Fruit fly (Drosophila melanogaster) whole organism: ENCODE results near the gene mirr.
A peak's percentile ranks its signal among the peaks of the same experiment; 100 is the strongest.

Experiments
- CG8478 ChIP-seq: fragments of >200 bp; optimal IDR thresholded peaks from 2 replicates; lab custom pipeline; 2018; ENCODE audit warnings: inconsistent platforms
- Dll ChIP-seq: fragments of >200 bp; optimal IDR thresholded peaks from 2 replicates; lab custom pipeline; 2017
- EcR ChIP-seq, 2 experiments: fragments of >200 bp; optimal IDR thresholded peaks; 2 replicates each; lab custom pipeline; 2017; ENCODE audit warnings: missing biosample characterization in 2 of 2, missing genetic modification characterization in 2 of 2, missing genetic modification reagents in 2 of 2
- pan ChIP-seq: fragments of >200 bp; optimal IDR thresholded peaks from 2 replicates; lab custom pipeline; 2017
- psq ChIP-seq: fragments of >200 bp; optimal IDR thresholded peaks from 2 replicates; lab custom pipeline; 2017
- usp ChIP-seq: fragments of >200 bp; optimal IDR thresholded peaks from 2 replicates; lab custom pipeline; 2017; ENCODE audit warnings: missing biosample characterization, missing genetic modification characterization, mixed read lengths

The mirr gene

DNA sequence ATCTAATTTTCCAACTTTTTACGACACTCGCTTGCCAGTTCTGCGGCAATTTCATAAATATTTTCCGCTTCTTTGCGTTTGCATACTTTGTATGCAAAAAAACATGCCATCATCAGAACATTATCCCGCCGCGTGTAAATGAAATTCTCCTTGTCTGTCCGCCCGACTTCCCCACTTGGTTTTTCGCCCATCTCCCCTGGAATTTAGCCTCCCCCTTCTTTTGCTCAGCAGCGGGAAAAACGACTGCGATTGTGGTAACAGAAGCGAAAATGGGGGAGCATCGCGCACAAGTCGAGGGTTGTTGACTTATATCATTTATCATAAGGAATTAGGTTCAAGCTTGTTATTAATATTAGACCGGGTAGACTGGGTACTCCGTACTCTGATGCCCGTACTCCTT is 7.3 kb upstream of the mirr start:
- TF ChIP-seq pan (lab: Kevin White, UChicago) (no peak), usp (GFP tag; lab: Kevin White, UChicago) (no peak), EcR (GFP tag; optimal IDR thresholded peaks at IDR 0.05; lab: Kevin White, UChicago) (no peak), Dll (lab: Kevin White, UChicago) (no peak), CG8478 (lab: Kevin White, UChicago) (no peak)

- TF ChIP-seq CG8478 (lab: Kevin White, UChicago) (no peak), psq (no peak), Dll (lab: Kevin White, UChicago) (no peak), usp (GFP tag; lab: Kevin White, UChicago) (no peak), pan (lab: Kevin White, UChicago) (no peak), EcR (GFP tag; optimal IDR thresholded peaks at IDR 0.05; lab: Kevin White, UChicago) (no peak)
Measured at dm6 chr3L:12688723-12689122, 4.7 kb upstream of the mirr start.

- TF ChIP-seq CG8478 (lab: Kevin White, UChicago) (peak; percentile 27), pan (lab: Kevin White, UChicago) (no peak), Dll (lab: Kevin White, UChicago) (peak; percentile 4), psq (no peak), EcR (GFP tag; optimal IDR thresholded peaks at IDR 0.05; lab: Kevin White, UChicago) (no peak)
Measured at dm6 chr3L:12690337-12691171, 2.9 kb upstream of the mirr start.

DNA sequence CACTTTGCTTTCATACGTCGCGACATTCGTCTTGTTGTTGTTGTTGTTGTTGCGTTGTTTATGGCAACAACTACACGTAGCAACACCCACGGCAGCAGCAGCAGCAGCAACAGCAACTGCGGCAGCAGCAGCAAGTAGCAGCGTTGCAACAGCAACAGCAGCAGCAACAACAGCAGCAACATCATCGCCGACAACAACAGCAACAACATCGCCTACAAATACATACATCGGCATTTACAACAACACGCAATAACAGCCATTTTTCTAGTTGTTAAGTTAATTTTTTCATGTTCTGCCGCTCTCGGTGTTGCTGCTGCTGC is 918 bp upstream of the mirr start:
- TF ChIP-seq Dll (lab: Kevin White, UChicago) = no peak
- TF ChIP-seq usp (GFP tag; lab: Kevin White, UChicago) = no peak
- no peak for TF ChIP-seq CG8478 (lab: Kevin White, UChicago)
- TF ChIP-seq EcR (GFP tag; optimal IDR thresholded peaks at IDR 0.05; lab: Kevin White, UChicago) = no peak
- no peak for TF ChIP-seq pan (lab: Kevin White, UChicago)
- no peak for TF ChIP-seq psq

DNA sequence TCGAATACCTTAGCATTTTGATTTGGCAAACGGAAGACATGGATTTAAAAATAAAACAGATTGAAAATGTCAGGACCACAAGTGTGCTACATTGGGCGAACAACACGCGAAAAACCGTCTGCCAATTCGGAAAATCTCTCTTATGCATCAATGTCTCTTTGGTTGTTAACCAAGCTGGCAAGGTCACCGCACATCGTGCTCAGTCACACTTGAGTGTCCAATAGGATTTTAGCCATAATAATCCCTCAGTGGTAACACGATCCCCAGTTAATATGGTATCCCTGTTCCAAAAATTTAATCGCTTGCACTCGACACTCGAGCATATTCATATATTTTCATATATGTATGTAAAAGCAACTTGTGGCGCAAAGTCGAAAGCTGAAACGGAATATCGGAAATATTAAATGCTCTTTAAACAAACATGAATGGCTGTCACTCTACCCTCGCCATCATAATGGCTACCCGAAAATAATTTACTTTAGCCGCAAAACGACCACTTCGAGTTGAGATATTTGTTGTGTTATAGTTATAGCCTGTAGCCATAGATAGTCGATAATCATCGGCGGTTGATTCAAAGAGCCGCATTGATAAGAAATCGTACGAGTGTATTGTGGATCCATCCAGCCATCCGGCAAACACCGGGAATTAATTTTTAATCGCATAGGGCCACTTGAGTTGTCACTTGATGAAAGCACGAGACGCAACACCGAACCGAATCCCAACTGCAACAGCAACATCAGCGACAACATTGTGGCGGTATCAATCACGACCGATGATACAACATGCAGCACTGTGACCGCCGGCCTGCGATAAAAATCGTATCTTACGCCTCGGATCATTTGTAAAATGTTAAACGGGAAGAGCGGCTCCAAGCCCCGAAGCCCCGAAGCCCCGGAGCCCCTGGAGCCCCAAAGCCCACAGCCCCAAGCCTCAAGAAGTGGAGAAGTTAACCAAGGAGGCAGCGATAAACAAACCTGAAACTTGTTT is 1.4 kb downstream of the mirr start:
- TF ChIP-seq CG8478 (lab: Kevin White, UChicago) = no peak
- no peak for TF ChIP-seq EcR (GFP tag; optimal IDR thresholded peaks at IDR 0.05; lab: Kevin White, UChicago)
- TF ChIP-seq psq = no peak
- no peak for TF ChIP-seq Dll (lab: Kevin White, UChicago)
- no peak for TF ChIP-seq pan (lab: Kevin White, UChicago)
- TF ChIP-seq usp (GFP tag; lab: Kevin White, UChicago) = no peak

- TF ChIP-seq EcR (GFP tag; optimal IDR thresholded peaks at IDR 0.05; lab: Kevin White, UChicago) (no peak), psq (no peak), usp (GFP tag; lab: Kevin White, UChicago) (no peak), pan (lab: Kevin White, UChicago) (no peak), CG8478 (lab: Kevin White, UChicago) (no peak), Dll (lab: Kevin White, UChicago) (no peak)
Measured at dm6 chr3L:12695695-12696094, 2.3 kb downstream of the mirr start.

DNA sequence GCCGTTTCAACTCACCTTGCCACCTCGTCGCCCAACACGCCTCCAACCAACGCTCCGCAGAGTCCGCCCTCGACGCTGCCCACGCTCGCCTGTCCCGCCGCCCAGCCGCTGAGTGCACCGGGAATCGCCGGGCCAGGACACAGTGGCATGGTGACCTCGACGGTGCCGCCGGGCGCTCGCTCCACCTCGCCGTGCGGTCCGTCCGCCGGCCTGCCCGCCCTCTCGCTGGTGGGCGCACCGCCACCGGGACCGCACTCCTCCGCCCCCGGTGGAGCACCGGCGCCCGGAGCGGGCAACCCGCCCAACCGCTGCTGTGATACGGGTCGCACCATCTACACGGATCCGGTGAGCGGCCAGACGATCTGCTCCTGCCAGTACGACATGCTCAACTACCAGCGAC is 3.1 kb downstream of the mirr start:
- TF ChIP-seq EcR (GFP tag; optimal IDR thresholded peaks at IDR 0.05; lab: Kevin White, UChicago) (no peak), psq (no peak), CG8478 (lab: Kevin White, UChicago) (no peak), Dll (lab: Kevin White, UChicago) (no peak), usp (GFP tag; lab: Kevin White, UChicago) (no peak), pan (lab: Kevin White, UChicago) (no peak)

DNA sequence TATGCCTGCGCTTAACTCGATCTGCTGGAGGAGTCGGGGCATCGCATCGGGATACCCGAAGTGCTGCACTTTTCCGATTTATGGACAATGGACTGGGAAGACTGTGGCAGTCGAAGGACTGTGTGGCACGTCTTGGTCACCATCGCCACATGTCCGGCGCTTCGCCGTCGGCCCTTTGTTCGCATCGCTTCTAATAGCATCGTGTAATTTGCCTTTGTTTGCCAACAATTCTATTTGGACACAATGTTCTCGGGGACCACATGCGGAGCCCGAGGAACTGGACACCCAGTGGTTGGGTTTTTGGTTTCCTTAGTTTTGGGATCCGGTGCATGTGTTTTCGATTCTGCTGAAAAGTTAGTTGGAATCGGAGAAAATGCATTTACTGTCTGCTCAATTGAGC is 4.1 kb downstream of the mirr start:
- TF ChIP-seq EcR (GFP tag; optimal IDR thresholded peaks at IDR 0.05; lab: Kevin White, UChicago) (no peak), Dll (lab: Kevin White, UChicago) (no peak)

DNA sequence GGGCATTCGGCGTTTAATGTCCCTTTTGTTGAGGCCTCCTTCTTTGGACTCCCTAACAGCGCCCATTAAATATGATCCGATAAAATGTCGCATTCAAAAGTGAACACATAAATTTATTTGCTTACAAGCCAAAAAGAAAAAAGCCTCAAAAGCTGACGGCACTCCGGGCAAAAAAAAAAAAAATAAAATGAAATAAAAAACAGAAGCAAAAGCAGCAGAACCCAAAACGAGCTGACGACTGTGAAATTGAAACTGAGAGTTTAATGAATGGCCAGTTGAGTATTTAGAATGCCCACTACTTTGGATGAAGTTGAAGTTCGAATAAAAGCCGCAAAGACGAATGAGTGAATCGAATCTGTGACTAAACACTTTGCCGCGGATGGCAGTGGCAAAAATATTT is 4.8 kb downstream of the mirr start:
- no peak for TF ChIP-seq EcR (GFP tag; optimal IDR thresholded peaks at IDR 0.05; lab: Kevin White, UChicago)
- TF ChIP-seq psq = no peak
- TF ChIP-seq pan (lab: Kevin White, UChicago) = no peak
- no peak for TF ChIP-seq CG8478 (lab: Kevin White, UChicago)
- no peak for TF ChIP-seq usp (GFP tag; lab: Kevin White, UChicago)
- TF ChIP-seq Dll (lab: Kevin White, UChicago) = no peak

DNA sequence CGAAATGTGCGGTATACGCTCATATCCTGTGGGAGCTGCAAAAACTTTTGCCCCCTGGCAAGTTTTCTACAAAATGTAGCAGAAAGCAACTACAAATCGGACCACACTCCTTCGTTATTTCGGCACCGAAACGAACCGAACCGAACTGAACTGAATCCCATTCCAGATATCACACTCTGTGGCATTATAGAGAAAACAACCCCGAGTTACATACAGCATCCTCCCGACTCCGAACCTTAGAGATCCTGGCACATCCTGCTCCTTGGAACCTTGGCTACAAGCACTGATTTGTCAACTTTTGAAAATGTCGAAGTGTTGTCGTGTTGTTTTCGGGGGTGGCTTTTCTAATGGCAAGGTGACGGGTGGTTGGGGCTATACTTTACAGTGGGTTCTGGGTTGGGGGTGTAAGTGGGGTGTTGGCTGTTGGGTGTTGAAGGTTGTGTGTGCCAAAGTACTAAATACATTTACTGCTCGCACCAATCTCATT is 7.1 kb downstream of the mirr start:
- TF ChIP-seq EcR (GFP tag; optimal IDR thresholded peaks at IDR 0.05; lab: Kevin White, UChicago) (no peak), CG8478 (lab: Kevin White, UChicago) (no peak), pan (lab: Kevin White, UChicago) (no peak), usp (GFP tag; lab: Kevin White, UChicago) (no peak), psq (no peak), Dll (lab: Kevin White, UChicago) (no peak)

dm6 chr3L:12701335-12701734 is 7.9 kb downstream of the mirr start:
- no peak for TF ChIP-seq EcR (GFP tag; optimal IDR thresholded peaks at IDR 0.05; lab: Kevin White, UChicago)
- TF ChIP-seq pan (lab: Kevin White, UChicago) = no peak
- no peak for TF ChIP-seq psq
- no peak for TF ChIP-seq Dll (lab: Kevin White, UChicago)
- TF ChIP-seq CG8478 (lab: Kevin White, UChicago) = no peak
- TF ChIP-seq usp (GFP tag; lab: Kevin White, UChicago) = no peak
